Fruit fly (Drosophila melanogaster): Measurements from ENCODE around the gene CG31673.
A peak's percentile ranks its signal among the peaks of the same experiment; 100 is the strongest.

The CG31673 gene

DNA sequence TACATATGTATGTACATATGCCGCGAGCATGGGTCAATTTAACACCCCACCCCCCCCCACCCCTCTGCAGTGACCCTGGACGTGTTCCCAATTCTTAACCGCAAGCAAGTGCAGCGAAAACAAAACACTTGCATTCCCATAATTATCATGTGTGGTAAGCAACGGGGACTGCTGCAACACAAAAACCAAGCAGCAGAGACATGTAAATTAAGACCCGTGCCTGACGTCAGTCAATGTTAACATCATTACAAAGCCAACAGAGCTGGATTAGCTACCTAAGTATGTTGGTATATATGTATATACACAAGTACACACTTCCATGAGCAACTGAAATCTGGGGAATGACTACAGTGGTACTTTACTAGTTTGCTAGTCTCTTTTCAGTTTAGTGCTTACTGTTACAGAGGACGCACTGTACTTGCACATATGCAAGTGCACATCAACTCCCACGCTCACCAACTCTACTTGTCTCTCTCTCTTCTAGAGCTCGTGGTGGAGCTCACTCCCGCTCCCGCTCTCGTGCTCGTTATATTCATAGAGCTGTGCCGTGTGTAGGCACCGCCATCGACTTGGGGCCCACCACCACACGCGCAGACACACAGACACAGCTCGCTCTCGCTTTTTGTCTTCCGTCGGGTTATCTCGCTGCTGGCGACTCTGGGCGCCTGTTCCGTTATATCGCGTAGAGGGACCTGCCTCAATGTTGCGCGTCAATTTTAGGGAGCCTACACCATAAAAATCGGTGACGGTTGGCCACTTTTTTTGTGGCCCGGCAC, 8.0 kb upstream of the CG31673 start (continued):
- TF ChIP-seq net (GFP tag; optimal IDR thresholded peaks at IDR 0.05) = no peak
- TF ChIP-seq CG15336 (GFP tag; IDR thresholded peaks at IDR 0.05) = peak; percentile 75; the same call in 1 of the 2 replicates
- TF ChIP-seq CG3919 (GFP tag; optimal IDR thresholded peaks at IDR 0.05) = no peak
- TF ChIP-seq CG34406 (GFP tag; optimal IDR thresholded peaks at IDR 0.05) = no peak
- TF ChIP-seq fd59A (GFP tag; optimal IDR thresholded peaks at IDR 0.05) = no peak
- no peak for TF ChIP-seq achi (GFP tag; optimal IDR thresholded peaks at IDR 0.05)
- TF ChIP-seq CG9139 (GFP tag; optimal IDR thresholded peaks at IDR 0.05) = no peak
- peak; percentile 30 for TF ChIP-seq CG8319 (GFP tag; optimal IDR thresholded peaks at IDR 0.05)
- peak; percentile 44 for TF ChIP-seq CG7368 (GFP tag; optimal IDR thresholded peaks at IDR 0.05)
- no peak for TF ChIP-seq cyc (GFP tag; optimal IDR thresholded peaks at IDR 0.05)
- TF ChIP-seq Smox (GFP tag; optimal IDR thresholded peaks at IDR 0.05) = no peak
- peak; percentile 17 for TF ChIP-seq vri (GFP tag; optimal IDR thresholded peaks at IDR 0.05)
- TF ChIP-seq fd85E (GFP tag; optimal IDR thresholded peaks at IDR 0.05) = peak; percentile 31
- peak; percentile 73 for TF ChIP-seq Eip78C (GFP tag)
- TF ChIP-seq CG6854 (GFP tag; optimal IDR thresholded peaks at IDR 0.05) = no peak
- peak in 1 of 2 experiments; percentile 46 for TF ChIP-seq ss (GFP tag; optimal IDR thresholded peaks at IDR 0.05)
- TF ChIP-seq Sox102F (GFP tag; optimal IDR thresholded peaks at IDR 0.05) = no peak
- TF ChIP-seq CG32006 (GFP tag; optimal IDR thresholded peaks at IDR 0.05) = no peak
- TF ChIP-seq CG6163 (GFP tag; IDR thresholded peaks at IDR 0.05) = no peak; the same call in 2 of the 3 replicates
- peak; percentile 24 for TF ChIP-seq CG6276 (GFP tag; optimal IDR thresholded peaks at IDR 0.05)
- no peak for TF ChIP-seq fkh (GFP tag; optimal IDR thresholded peaks at IDR 0.05)
- no peak for TF ChIP-seq CG4318 (GFP tag; optimal IDR thresholded peaks at IDR 0.05)
- no peak for TF ChIP-seq CG1621 (tag; optimal IDR thresholded peaks at IDR 0.05)
- no peak for TF ChIP-seq Hr38 (GFP tag; optimal IDR thresholded peaks at IDR 0.05)
- TF ChIP-seq pdm3 (GFP tag; optimal IDR thresholded peaks at IDR 0.05) = no peak
- no peak for TF ChIP-seq dac (GFP tag; optimal IDR thresholded peaks at IDR 0.05)
- no peak for TF ChIP-seq CG11902 (GFP tag; optimal IDR thresholded peaks at IDR 0.05)
- no peak for TF ChIP-seq Ets96B (tag; optimal IDR thresholded peaks at IDR 0.05)

DNA sequence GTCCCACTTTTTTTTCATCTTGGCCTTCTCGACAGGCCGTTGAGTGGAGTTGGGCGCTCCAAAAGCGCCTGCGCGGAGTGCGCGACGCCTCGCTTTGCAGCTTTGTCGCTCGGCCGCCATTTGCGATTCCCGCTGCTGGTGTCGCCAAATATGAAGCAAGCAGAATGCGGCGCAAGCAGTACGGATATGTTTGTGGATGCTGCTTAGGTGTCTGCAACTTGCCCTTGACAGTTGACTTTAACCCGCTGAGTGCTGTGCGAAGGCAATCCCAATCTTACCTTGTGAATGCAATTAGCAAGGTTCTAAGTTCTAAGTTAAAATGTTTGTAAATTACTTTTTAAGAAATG, 7.4 kb upstream of the CG31673 start:
- TF ChIP-seq CG31627 (GFP tag; optimal IDR thresholded peaks at IDR 0.05) (peak; percentile 8), svp (GFP tag) (peak; percentile 84), Ets21C (GFP tag; optimal IDR thresholded peaks at IDR 0.05) (no peak), achi (GFP tag; optimal IDR thresholded peaks at IDR 0.05) (peak; percentile 11), CG3919 (GFP tag; optimal IDR thresholded peaks at IDR 0.05) (no peak), fd59A (GFP tag; optimal IDR thresholded peaks at IDR 0.05) (peak; percentile 9), pdm3 (GFP tag; optimal IDR thresholded peaks at IDR 0.05) (no peak), CG34406 (GFP tag; optimal IDR thresholded peaks at IDR 0.05) (no peak), salr (GFP tag; optimal IDR thresholded peaks at IDR 0.05) (no peak), CG32006 (GFP tag; optimal IDR thresholded peaks at IDR 0.05) (no peak), spab (GFP tag; optimal IDR thresholded peaks at IDR 0.05) (no peak), OdsH (GFP tag; optimal IDR thresholded peaks at IDR 0.05) (no peak), CG8119 (GFP tag; IDR thresholded peaks at IDR 0.05) (no peak), CG6854 (GFP tag; optimal IDR thresholded peaks at IDR 0.05) (peak; percentile 38), CG6163 (GFP tag; IDR thresholded peaks at IDR 0.05) (peak; percentile 63), Hr39 (GFP tag; optimal IDR thresholded peaks at IDR 0.05) (peak; percentile 38), Sox14 (GFP tag; optimal IDR thresholded peaks at IDR 0.05) (no peak), CG11294 (GFP tag; IDR thresholded peaks at IDR 0.05) (0 out of 2 replicates have a peak, but pooled peaks have one; percentile 12), CG11902 (GFP tag; optimal IDR thresholded peaks at IDR 0.05) (no peak), Eip75B (GFP tag; optimal IDR thresholded peaks at IDR 0.05) (no peak), cyc (GFP tag; optimal IDR thresholded peaks at IDR 0.05) (no peak), topi (GFP tag; optimal IDR thresholded peaks at IDR 0.05) (peak; percentile 25), Eip78C (GFP tag) (no peak), CG8319 (GFP tag; optimal IDR thresholded peaks at IDR 0.05) (no peak), Met (GFP tag; optimal IDR thresholded peaks at IDR 0.05) (peak; percentile 14), dsx (GFP tag; optimal IDR thresholded peaks at IDR 0.05; ENCODE audit: poor library complexity, severe bottlenecking) (peak; percentile 71), vri (GFP tag; optimal IDR thresholded peaks at IDR 0.05) (no peak), CG4318 (GFP tag; optimal IDR thresholded peaks at IDR 0.05) (no peak), esn (GFP tag; optimal IDR thresholded peaks at IDR 0.05) (peak; percentile 25), Ets96B (tag; optimal IDR thresholded peaks at IDR 0.05) (no peak), CG7368 (GFP tag; optimal IDR thresholded peaks at IDR 0.05) (no peak), CG1621 (tag; optimal IDR thresholded peaks at IDR 0.05) (no peak), Sox15 (GFP tag; optimal IDR thresholded peaks at IDR 0.05) (no peak), fd85E (GFP tag; optimal IDR thresholded peaks at IDR 0.05) (no peak), Hr38 (GFP tag; optimal IDR thresholded peaks at IDR 0.05) (no peak), CG9139 (GFP tag; optimal IDR thresholded peaks at IDR 0.05) (no peak), ss (GFP tag; optimal IDR thresholded peaks at IDR 0.05) (peak in 1 of 2 experiments; percentile 64), CG15336 (GFP tag; IDR thresholded peaks at IDR 0.05) (no peak), acj6 (GFP tag; optimal IDR thresholded peaks at IDR 0.05) (no peak), CG10669 (GFP tag; optimal IDR thresholded peaks at IDR 0.05) (no peak)
